Worm (Caenorhabditis elegans) whole organism, L1 larva: ENCODE measurements around the gene suds-3.

Experiments
- C04F5.9 ChIP-seq: sonication (generic microtip); optimal IDR thresholded peaks from 2 replicates; lab custom pipeline; 2016; ENCODE audit warnings: missing genetic modification characterization, missing compliant biosample characterization
- C16A3.4 ChIP-seq: fragments of 150-350 bp; optimal IDR thresholded peaks from 2 replicates; lab custom pipeline; 2014; ENCODE audit warnings: missing biosample characterization, missing genetic modification characterization
- F16B12.6 ChIP-seq: fragments of 150-350 bp; optimal IDR thresholded peaks from 2 replicates; lab custom pipeline; 2014; ENCODE audit warnings: missing biosample characterization, missing genetic modification characterization
- Y116A8C.19 ChIP-seq: sonication (generic microtip); optimal IDR thresholded peaks from 2 replicates; lab custom pipeline; 2016; ENCODE audit warnings: missing compliant biosample characterization, missing genetic modification characterization, borderline replicate concordance
- aly-2 ChIP-seq: fragments of 150-350 bp; optimal IDR thresholded peaks from 2 replicates; lab custom pipeline; 2014; ENCODE audit warnings: missing biosample characterization, missing genetic modification characterization
- blmp-1 ChIP-seq: fragments of 150-350 bp; optimal IDR thresholded peaks from 2 replicates; lab custom pipeline; 2014; ENCODE audit warnings: missing biosample characterization, missing genetic modification characterization
- ceh-8 ChIP-seq: fragments of 200-800 bp; sonication (Bioruptor generic); optimal IDR thresholded peaks from 2 replicates; lab custom pipeline; 2018; ENCODE audit warnings: mild to moderate bottlenecking, missing genetic modification characterization, moderate library complexity, missing compliant biosample characterization
- ceh-82 ChIP-seq, 3 experiments: fragments of 150-350 bp in 1 of 3; sonication (generic microtip) in 2 of 3; optimal IDR thresholded peaks; 2 replicates each; lab custom pipeline; 2014 to 2017; ENCODE audit warnings: missing biosample characterization in 3 of 3, missing genetic modification characterization in 3 of 3
- dpl-1 ChIP-seq, 3 experiments: fragments of 150-350 bp in 2 of 3; sonication (generic microtip) in 1 of 3; optimal IDR thresholded peaks; 2 replicates each; lab custom pipeline; 2014 to 2017; ENCODE audit warnings: missing biosample characterization in 3 of 3, missing genetic modification characterization in 3 of 3, missing genetic modification reagents in 3 of 3
- efl-1 ChIP-seq, 4 experiments: fragments of 150-350 bp; optimal IDR thresholded peaks in 3 of 4; peaks in 1 of 4; 1 replicate in 1 of 4; 2 replicates in 3 of 4; lab custom pipeline; 2014; ENCODE audit warnings: missing biosample characterization in 2 of 4, missing genetic modification characterization in 2 of 4, missing genetic modification reagents in 2 of 4
- egl-13 ChIP-seq: sonication (generic microtip); optimal IDR thresholded peaks from 2 replicates; lab custom pipeline; 2016; ENCODE audit warnings: missing genotype, missing genetic modification reagents, missing genetic modification characterization, missing compliant biosample characterization
- egl-27 ChIP-seq, 2 experiments: fragments of 150-350 bp in 1 of 2; sonication (generic microtip); optimal IDR thresholded peaks; 3 replicates each; lab custom pipeline; 2017 to 2018; ENCODE audit warnings: missing biosample characterization in 2 of 2, missing genetic modification characterization in 2 of 2, missing genetic modification reagents in 2 of 2
- elt-2 ChIP-seq: sonication (generic microtip); optimal IDR thresholded peaks from 2 replicates; lab custom pipeline; 2016; ENCODE audit warnings: missing genetic modification characterization, mild to moderate bottlenecking, inconsistent platforms, missing compliant biosample characterization, missing genetic modification reagents
- elt-3 ChIP-seq, 6 experiments: fragments of 150-350 bp in 1 of 6; sonication (generic microtip); optimal IDR thresholded peaks; 2 replicates each; lab custom pipeline; 2017 to 2018; ENCODE audit warnings: missing biosample characterization in 6 of 6, missing genetic modification characterization in 6 of 6, inconsistent platforms in 1 of 6
- ets-5 ChIP-seq: fragments of 200-800 bp; sonication (Bioruptor generic); IDR thresholded peaks from 2 replicates; pipeline ENCODE4 v1.3.6; 2022; ENCODE audit warnings: missing genetic modification characterization, missing compliant biosample characterization
- fkh-10 ChIP-seq: sonication (generic microtip); optimal IDR thresholded peaks from 2 replicates; lab custom pipeline; 2017; ENCODE audit warnings: missing biosample characterization, missing genetic modification reagents, missing genetic modification characterization
- fkh-4 ChIP-seq: sonication (generic microtip); optimal IDR thresholded peaks from 2 replicates; lab custom pipeline; 2016; ENCODE audit warnings: missing compliant biosample characterization, missing genetic modification characterization, borderline replicate concordance
- fkh-8 ChIP-seq: sonication (generic microtip); optimal IDR thresholded peaks from 2 replicates; lab custom pipeline; 2016; ENCODE audit warnings: mild to moderate bottlenecking, missing genetic modification characterization, missing compliant biosample characterization
- grh-1 ChIP-seq: fragments of 200-800 bp; sonication (Bioruptor generic); IDR thresholded peaks from 2 replicates; pipeline ENCODE4 v1.3.6; 2022; ENCODE audit warnings: missing genetic modification reagents, missing genetic modification characterization, missing compliant biosample characterization
- hlh-17 ChIP-seq: fragments of 200-800 bp; sonication (Bioruptor generic); optimal IDR thresholded peaks from 2 replicates; lab custom pipeline; 2018; ENCODE audit warnings: missing genetic modification characterization, mild to moderate bottlenecking, missing compliant biosample characterization, moderate library complexity, borderline replicate concordance
- irx-1 ChIP-seq: sonication (generic microtip); optimal IDR thresholded peaks from 2 replicates; lab custom pipeline; 2016; ENCODE audit warnings: missing genetic modification characterization, missing compliant biosample characterization
- isw-1 ChIP-seq: fragments of 200-800 bp; sonication (Bioruptor generic); IDR thresholded peaks from 2 replicates; pipeline ENCODE4 v1.3.6; 2022; ENCODE audit warnings: missing genetic modification characterization, missing compliant biosample characterization
- jun-1 ChIP-seq: fragments of 150-350 bp; optimal IDR thresholded peaks from 2 replicates; lab custom pipeline; 2014; ENCODE audit warnings: missing biosample characterization, missing genetic modification reagents, missing genetic modification characterization
- lin-13 ChIP-seq: fragments of 150-350 bp; optimal IDR thresholded peaks from 2 replicates; lab custom pipeline; 2014; ENCODE audit warnings: missing biosample characterization, missing genetic modification reagents, missing genetic modification characterization
- lin-14 ChIP-seq: fragments of 200-800 bp; sonication (Bioruptor generic); optimal IDR thresholded peaks from 2 replicates; lab custom pipeline; 2018; ENCODE audit warnings: mild to moderate bottlenecking, missing genetic modification characterization, moderate library complexity, missing compliant biosample characterization
- lin-15B ChIP-seq: fragments of 150-350 bp; sonication (generic microtip); optimal IDR thresholded peaks from 3 replicates; lab custom pipeline; 2014; ENCODE audit warnings: missing biosample characterization, missing genetic modification characterization
- lin-35 ChIP-seq, 2 experiments: fragments of 150-350 bp; optimal IDR thresholded peaks; 2 replicates each; lab custom pipeline; 2014; ENCODE audit warnings: missing biosample characterization in 2 of 2, missing genetic modification characterization in 2 of 2, missing genetic modification reagents in 2 of 2
- lin-39 ChIP-seq: fragments of 150-350 bp; optimal IDR thresholded peaks from 2 replicates; lab custom pipeline; 2014; ENCODE audit warnings: missing biosample characterization, missing genetic modification reagents, missing genetic modification characterization
- lir-3 ChIP-seq: sonication (generic microtip); optimal IDR thresholded peaks from 2 replicates; lab custom pipeline; 2016; ENCODE audit warnings: mild to moderate bottlenecking, missing genetic modification characterization, moderate library complexity, missing compliant biosample characterization; ENCODE audit not compliant: poor library complexity
- lsy-2 ChIP-seq, 2 experiments: fragments of 150-350 bp; optimal IDR thresholded peaks; 2 replicates each; lab custom pipeline; 2014; ENCODE audit warnings: missing biosample characterization in 2 of 2, missing genetic modification characterization in 2 of 2
- mef-2 ChIP-seq: fragments of 150-350 bp; optimal IDR thresholded peaks from 2 replicates; lab custom pipeline; 2014; ENCODE audit warnings: missing biosample characterization, missing genetic modification characterization
- nhr-12 ChIP-seq: sonication (generic microtip); optimal IDR thresholded peaks from 2 replicates; lab custom pipeline; 2017; ENCODE audit warnings: missing biosample characterization, missing genetic modification characterization
- nhr-19 ChIP-seq: fragments of 200-800 bp; sonication (Bioruptor generic); conservative IDR thresholded peaks from 2 replicates; pipeline ENCODE4 v1.3.6; 2022; ENCODE audit warnings: missing genetic modification characterization, missing compliant biosample characterization
- nhr-20 ChIP-seq: sonication (generic microtip); optimal IDR thresholded peaks from 2 replicates; lab custom pipeline; 2016; ENCODE audit warnings: mild to moderate bottlenecking, missing genetic modification characterization, missing compliant biosample characterization
- nhr-47 ChIP-seq: sonication (generic microtip); optimal IDR thresholded peaks from 2 replicates; lab custom pipeline; 2016; ENCODE audit warnings: mild to moderate bottlenecking, missing genetic modification characterization, moderate library complexity, missing compliant biosample characterization
- nhr-71 ChIP-seq: sonication (generic microtip); optimal IDR thresholded peaks from 2 replicates; lab custom pipeline; 2016; ENCODE audit warnings: mild to moderate bottlenecking, missing genetic modification characterization, moderate library complexity, missing compliant biosample characterization
- nhr-77 ChIP-seq: fragments of 150-350 bp; optimal IDR thresholded peaks from 2 replicates; lab custom pipeline; 2014; ENCODE audit warnings: missing biosample characterization, missing genetic modification characterization
- nhr-85 ChIP-seq: sonication (generic microtip); peaks from one replicate; lab custom pipeline; 2016; ENCODE audit warnings: missing genetic modification characterization, inconsistent platforms, missing compliant biosample characterization
- pag-3 ChIP-seq: sonication (generic microtip); optimal IDR thresholded peaks from 2 replicates; lab custom pipeline; 2017; ENCODE audit warnings: missing genetic modification characterization, mild to moderate bottlenecking, missing compliant biosample characterization, antibody characterized with exemption, borderline replicate concordance; ENCODE audit not compliant: insufficient read depth
- pqm-1 ChIP-seq: sonication (generic microtip); optimal IDR thresholded peaks from 3 replicates; lab custom pipeline; 2017; ENCODE audit warnings: missing biosample characterization, missing genetic modification characterization
- snpc-4 ChIP-seq: fragments of 150-350 bp; optimal IDR thresholded peaks from 2 replicates; lab custom pipeline; 2014; ENCODE audit warnings: missing biosample characterization, missing genetic modification characterization
- sox-4 ChIP-seq: sonication (generic microtip); optimal IDR thresholded peaks from 2 replicates; lab custom pipeline; 2016; ENCODE audit warnings: missing genetic modification characterization, missing compliant biosample characterization
- sptf-1 ChIP-seq: fragments of 150-350 bp; optimal IDR thresholded peaks from 2 replicates; lab custom pipeline; 2014; ENCODE audit warnings: missing biosample characterization, missing genetic modification characterization
- sup-37 ChIP-seq: fragments of 200-800 bp; sonication (Bioruptor generic); optimal IDR thresholded peaks from 2 replicates; lab custom pipeline; 2018; ENCODE audit warnings: mild to moderate bottlenecking, missing genetic modification characterization, missing compliant biosample characterization
- tbx-2 ChIP-seq: sonication (generic microtip); optimal IDR thresholded peaks from 2 replicates; lab custom pipeline; 2016; ENCODE audit warnings: missing genetic modification characterization, missing compliant biosample characterization
- unc-30 ChIP-seq: sonication (generic microtip); optimal IDR thresholded peaks from 2 replicates; lab custom pipeline; 2017; ENCODE audit warnings: missing biosample characterization, missing genetic modification characterization
- unc-62 ChIP-seq: fragments of 150-350 bp; optimal IDR thresholded peaks from 2 replicates; lab custom pipeline; 2014; ENCODE audit warnings: missing biosample characterization, missing genetic modification reagents, missing genetic modification characterization
- unc-86 ChIP-seq: sonication (generic microtip); optimal IDR thresholded peaks from 2 replicates; lab custom pipeline; 2016; ENCODE audit warnings: missing genetic modification characterization, missing compliant biosample characterization
- unc-98 ChIP-seq: fragments of 200-800 bp; sonication (Bioruptor generic); IDR thresholded peaks from 2 replicates; pipeline ENCODE4 v1.3.6; 2022; ENCODE audit warnings: missing genetic modification characterization, missing compliant biosample characterization
- zag-1 ChIP-seq: fragments of 150-350 bp; optimal IDR thresholded peaks from 2 replicates; lab custom pipeline; 2014; ENCODE audit warnings: missing biosample characterization, missing genetic modification characterization
- zip-4 ChIP-seq: fragments of 200-800 bp; sonication (Bioruptor generic); optimal IDR thresholded peaks from 2 replicates; lab custom pipeline; 2018; ENCODE audit warnings: mild to moderate bottlenecking, missing genetic modification characterization, moderate library complexity, missing compliant biosample characterization
- ztf-11 ChIP-seq, 2 experiments: sonication (generic microtip); optimal IDR thresholded peaks; 2 replicates each; lab custom pipeline; 2016 to 2017; ENCODE audit warnings: missing genetic modification characterization in 2 of 2, missing biosample characterization in 1 of 2, missing compliant biosample characterization in 1 of 2
- ztf-4 ChIP-seq: fragments of 150-350 bp; optimal IDR thresholded peaks from 2 replicates; lab custom pipeline; 2014; ENCODE audit warnings: missing biosample characterization, missing genetic modification characterization

Gene suds-3

DNA sequence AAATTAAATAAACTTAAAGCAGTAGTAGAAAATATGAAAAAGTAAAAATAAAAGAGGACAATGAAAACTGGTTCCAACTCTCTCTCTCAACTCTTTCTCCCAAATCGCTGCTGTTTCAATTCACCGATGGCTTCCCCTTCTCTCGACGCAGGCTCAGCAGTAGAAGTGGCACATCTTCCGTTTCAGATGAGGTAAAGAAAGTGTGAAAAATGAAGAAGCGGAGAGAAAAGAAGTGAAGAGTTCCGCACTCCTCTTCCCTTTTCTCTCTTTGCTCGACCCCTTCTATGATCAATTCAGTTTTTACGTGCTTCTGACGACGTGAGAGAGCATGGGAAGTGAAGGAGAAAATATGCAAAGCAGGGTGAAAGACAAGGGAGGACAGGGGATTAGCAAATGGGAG is 43.4 kb downstream of the suds-3 start:
- no peak for TF ChIP-seq blmp-1 (tag; lab: Kevin White, UChicago)
- TF ChIP-seq hlh-17 (GFP tag; lab: Kevin White, UChicago) = no peak
- no peak for TF ChIP-seq ets-5 (GFP tag; lab: Robert Waterston, UW)
- no peak for TF ChIP-seq nhr-71 (tag; lab: Kevin White, UChicago)
- TF ChIP-seq sup-37 (GFP tag; lab: Kevin White, UChicago) = no peak
- TF ChIP-seq nhr-85 (tag; lab: Kevin White, UChicago) = no peak
- no peak for TF ChIP-seq grh-1
- TF ChIP-seq sptf-1 = no peak
- TF ChIP-seq irx-1 = no peak
- TF ChIP-seq ztf-4 (tag; lab: Kevin White, UChicago) = no peak
- TF ChIP-seq fkh-8 (tag; lab: Kevin White, UChicago) = peak; percentile 35
- TF ChIP-seq efl-1 (optimal IDR thresholded peaks at IDR 0.05; lab: Kevin White, UChicago) = no peak
- TF ChIP-seq efl-1 (GFP tag; optimal IDR thresholded peaks at IDR 0.05 in 1 of 2; lab: Kevin White, UChicago) = peak in 1 of 2 experiments; percentile 72
- TF ChIP-seq lin-35 (GFP tag; optimal IDR thresholded peaks at IDR 0.05; lab: Kevin White, UChicago) = no peak
- TF ChIP-seq isw-1 (GFP tag; lab: Robert Waterston, UW) = peak; percentile 13; the same call in 1 of the 2 replicates
- no peak for TF ChIP-seq unc-62 (GFP tag; lab: Kevin White, UChicago)
- no peak for TF ChIP-seq pag-3
- no peak for TF ChIP-seq unc-30 (tag; lab: Kevin White, UChicago)
- peak; percentile 67 for TF ChIP-seq fkh-10 (GFP tag; lab: Kevin White, UChicago)
- TF ChIP-seq lin-13 (GFP tag; lab: Kevin White, UChicago) = no peak
- TF ChIP-seq zag-1 (tag; lab: Kevin White, UChicago) = no peak
- no peak for TF ChIP-seq unc-86
- TF ChIP-seq nhr-19 (GFP tag; lab: Robert Waterston, UW) = no peak
- no peak for TF ChIP-seq zip-4 (GFP tag; lab: Kevin White, UChicago)
- TF ChIP-seq C16A3.4 = no peak
- no peak for TF ChIP-seq lin-39 (tag; lab: Kevin White, UChicago)
- no peak for TF ChIP-seq egl-27 (tag; optimal IDR thresholded peaks at IDR 0.05; lab: Kevin White, UChicago)
- TF ChIP-seq C04F5.9 (tag; lab: Kevin White, UChicago) = no peak
- TF ChIP-seq nhr-20 (tag; lab: Kevin White, UChicago) = no peak
- TF ChIP-seq lir-3 (tag; lab: Kevin White, UChicago) = no peak
- TF ChIP-seq dpl-1 (GFP tag; optimal IDR thresholded peaks at IDR 0.05; lab: Kevin White, UChicago) = no peak
- no peak for TF ChIP-seq mef-2 (tag; lab: Kevin White, UChicago)
- TF ChIP-seq unc-98 = no peak
- no peak for TF ChIP-seq ztf-11 (tag; optimal IDR thresholded peaks at IDR 0.05; lab: Kevin White, UChicago)
- TF ChIP-seq aly-2 (tag; lab: Kevin White, UChicago) = no peak
- TF ChIP-seq elt-2 (tag; lab: Kevin White, UChicago) = no peak
- no peak for TF ChIP-seq jun-1 (tag; lab: Kevin White, UChicago)
- TF ChIP-seq nhr-12 (tag; lab: Kevin White, UChicago) = no peak
- no peak for TF ChIP-seq nhr-77 (tag; lab: Kevin White, UChicago)
- no peak for TF ChIP-seq snpc-4
- no peak for TF ChIP-seq ceh-8 (GFP tag; lab: Kevin White, UChicago)
- peak; percentile 82 for TF ChIP-seq lin-14
- no peak for TF ChIP-seq tbx-2
- no peak for TF ChIP-seq elt-3 (tag; optimal IDR thresholded peaks at IDR 0.05; lab: Kevin White, UChicago)
- no peak for TF ChIP-seq fkh-4 (tag; lab: Kevin White, UChicago)
- TF ChIP-seq lin-15B (tag; lab: Kevin White, UChicago) = no peak
- no peak for TF ChIP-seq F16B12.6 (tag; lab: Kevin White, UChicago)
- TF ChIP-seq pqm-1 (tag; lab: Kevin White, UChicago) = no peak
- TF ChIP-seq lsy-2 (tag; optimal IDR thresholded peaks at IDR 0.05; lab: Kevin White, UChicago) = no peak
- TF ChIP-seq sox-4 (tag; lab: Kevin White, UChicago) = no peak
- no peak for TF ChIP-seq Y116A8C.19 (tag; lab: Kevin White, UChicago)
- peak; percentile 31 for TF ChIP-seq nhr-47
- peak in 1 of 3 experiments; percentile 10 for TF ChIP-seq ceh-82 (tag; optimal IDR thresholded peaks at IDR 0.05; lab: Kevin White, UChicago)
- peak; percentile 17 for TF ChIP-seq egl-13
- TF ChIP-seq, all 84 proteins: peak for 8
